Worm (Caenorhabditis elegans) whole organism, L2 larva: ENCODE results near the gene suex-2.

Source experiments
- C34F6.9 ChIP-seq: fragments of 150-350 bp; optimal IDR thresholded peaks from 2 replicates; lab custom pipeline; 2014; ENCODE audit warnings: missing biosample characterization, missing genetic modification characterization
- F13H6.1 ChIP-seq: sonication (generic microtip); optimal IDR thresholded peaks from 2 replicates; lab custom pipeline; 2016; ENCODE audit warnings: missing genetic modification characterization, missing compliant biosample characterization
- R02D3.7 ChIP-seq: fragments of 150-350 bp; optimal IDR thresholded peaks from 2 replicates; lab custom pipeline; 2014; ENCODE audit warnings: missing biosample characterization, missing genetic modification characterization
- Y55F3AM.14 ChIP-seq: fragments of 200-800 bp; sonication (Bioruptor generic); optimal IDR thresholded peaks from 2 replicates; lab custom pipeline; 2018; ENCODE audit warnings: mild to moderate bottlenecking, missing genetic modification characterization, missing compliant biosample characterization
- ZK546.5 ChIP-seq: sonication (generic microtip); optimal IDR thresholded peaks from 2 replicates; lab custom pipeline; 2017; ENCODE audit warnings: missing biosample characterization, missing genetic modification characterization
- alr-1 ChIP-seq: fragments of 150-350 bp; optimal IDR thresholded peaks from 2 replicates; lab custom pipeline; 2014; ENCODE audit warnings: missing biosample characterization, missing genetic modification characterization
- aly-2 ChIP-seq: fragments of 150-350 bp; optimal IDR thresholded peaks from 2 replicates; lab custom pipeline; 2014; ENCODE audit warnings: missing biosample characterization, missing genetic modification characterization
- ama-1 ChIP-seq: fragments of 150-350 bp; optimal IDR thresholded peaks from 2 replicates; lab custom pipeline; 2018; ENCODE audit warnings: inconsistent platforms
- blmp-1 ChIP-seq: sonication (generic microtip); optimal IDR thresholded peaks from 2 replicates; lab custom pipeline; 2017; ENCODE audit warnings: missing genetic modification characterization, mild to moderate bottlenecking, missing compliant biosample characterization, antibody characterized with exemption, moderate library complexity; ENCODE audit not compliant: insufficient read depth
- ceh-82 ChIP-seq: fragments of 150-350 bp; optimal IDR thresholded peaks from 2 replicates; lab custom pipeline; 2014; ENCODE audit warnings: missing biosample characterization, missing genetic modification characterization
- crh-2 ChIP-seq: sonication (generic microtip); optimal IDR thresholded peaks from 2 replicates; lab custom pipeline; 2017; ENCODE audit warnings: missing biosample characterization, missing genetic modification characterization
- dmd-4 ChIP-seq: sonication (generic microtip); optimal IDR thresholded peaks from 2 replicates; lab custom pipeline; 2017; ENCODE audit warnings: missing biosample characterization, missing genetic modification characterization
- egl-27 ChIP-seq: sonication (generic microtip); optimal IDR thresholded peaks from 3 replicates; lab custom pipeline; 2017; ENCODE audit warnings: missing biosample characterization, missing genetic modification reagents, missing genetic modification characterization
- elt-1 ChIP-seq: fragments of 150-350 bp; optimal IDR thresholded peaks from 2 replicates; lab custom pipeline; 2014; ENCODE audit warnings: missing biosample characterization, missing genetic modification characterization
- elt-3 ChIP-seq: sonication (generic microtip); optimal IDR thresholded peaks from 2 replicates; lab custom pipeline; 2017; ENCODE audit warnings: missing biosample characterization, missing genetic modification characterization
- fos-1 ChIP-seq: fragments of 150-350 bp; optimal IDR thresholded peaks from 2 replicates; lab custom pipeline; 2014; ENCODE audit warnings: missing biosample characterization, missing genetic modification characterization
- gmeb-1 ChIP-seq: fragments of 150-350 bp; optimal IDR thresholded peaks from 2 replicates; lab custom pipeline; 2014; ENCODE audit warnings: missing biosample characterization, missing genetic modification characterization
- lin-11 ChIP-seq: fragments of 150-350 bp; sonication (generic microtip); optimal IDR thresholded peaks from 2 replicates; lab custom pipeline; 2014; ENCODE audit warnings: missing biosample characterization, missing genetic modification characterization, inconsistent platforms, mixed read lengths
- lin-13 ChIP-seq: fragments of 150-350 bp; optimal IDR thresholded peaks from 2 replicates; lab custom pipeline; 2014; ENCODE audit warnings: missing biosample characterization, missing genetic modification reagents, missing genetic modification characterization
- lsy-2 ChIP-seq, 2 experiments: fragments of 150-350 bp in 1 of 2; sonication (generic microtip) in 1 of 2; optimal IDR thresholded peaks; 2 replicates each; lab custom pipeline; 2014 to 2017; ENCODE audit warnings: missing biosample characterization in 2 of 2, missing genetic modification characterization in 2 of 2
- mab-5 ChIP-seq: fragments of 150-350 bp; optimal IDR thresholded peaks from 2 replicates; lab custom pipeline; 2014; ENCODE audit warnings: missing biosample characterization, missing genetic modification characterization
- mbf-1 ChIP-seq: sonication (generic microtip); optimal IDR thresholded peaks from 2 replicates; lab custom pipeline; 2017; ENCODE audit warnings: missing biosample characterization, missing genetic modification characterization
- mdl-1 ChIP-seq, 2 experiments: fragments of 150-350 bp in 1 of 2; sonication (generic microtip) in 1 of 2; optimal IDR thresholded peaks; 2 replicates each; lab custom pipeline; 2017; ENCODE audit warnings: missing biosample characterization in 2 of 2, missing genetic modification characterization in 2 of 2
- nhr-10 ChIP-seq: sonication (generic microtip); optimal IDR thresholded peaks from 2 replicates; lab custom pipeline; 2017; ENCODE audit warnings: missing biosample characterization, missing genetic modification characterization
- nhr-12 ChIP-seq: fragments of 150-350 bp; optimal IDR thresholded peaks from 2 replicates; lab custom pipeline; 2014; ENCODE audit warnings: missing biosample characterization, missing genetic modification characterization
- nhr-129 ChIP-seq: fragments of 150-350 bp; optimal IDR thresholded peaks from 2 replicates; lab custom pipeline; 2014; ENCODE audit warnings: missing biosample characterization, missing genetic modification characterization
- nhr-21 ChIP-seq: fragments of 150-350 bp; optimal IDR thresholded peaks from 2 replicates; lab custom pipeline; 2014; ENCODE audit warnings: missing biosample characterization, missing genetic modification characterization
- nhr-23 ChIP-seq: fragments of 150-350 bp; optimal IDR thresholded peaks from 2 replicates; lab custom pipeline; 2014; ENCODE audit warnings: missing biosample characterization, missing genetic modification reagents, missing genetic modification characterization
- nhr-25 ChIP-seq: fragments of 150-350 bp; sonication (generic microtip); optimal IDR thresholded peaks from 3 replicates; lab custom pipeline; 2014; ENCODE audit warnings: missing biosample characterization, missing genetic modification characterization
- peb-1 ChIP-seq: fragments of 150-350 bp; optimal IDR thresholded peaks from 2 replicates; lab custom pipeline; 2014; ENCODE audit warnings: missing biosample characterization, missing genetic modification characterization
- skn-1 ChIP-seq: sonication (generic microtip); optimal IDR thresholded peaks from 2 replicates; lab custom pipeline; 2017; ENCODE audit warnings: missing biosample characterization, missing genetic modification characterization
- sma-3 ChIP-seq: sonication (generic microtip); optimal IDR thresholded peaks from 2 replicates; lab custom pipeline; 2016; ENCODE audit warnings: missing genetic modification reagents, missing genetic modification characterization, missing compliant biosample characterization
- sma-9 ChIP-seq, 2 experiments: fragments of 150-350 bp in 1 of 2; sonication (generic microtip) in 1 of 2; optimal IDR thresholded peaks; 2 replicates each; lab custom pipeline; 2014 to 2016; ENCODE audit warnings: missing genetic modification characterization in 2 of 2, mild to moderate bottlenecking in 1 of 2, missing biosample characterization in 1 of 2, missing compliant biosample characterization in 1 of 2, missing genetic modification reagents in 1 of 2, moderate library complexity in 1 of 2
- unc-39 ChIP-seq: fragments of 150-350 bp; optimal IDR thresholded peaks from 2 replicates; lab custom pipeline; 2014; ENCODE audit warnings: missing biosample characterization, missing genetic modification characterization
- unc-55 ChIP-seq: fragments of 150-350 bp; sonication (generic microtip); optimal IDR thresholded peaks from 3 replicates; lab custom pipeline; 2014; ENCODE audit warnings: missing biosample characterization, missing genetic modification reagents, missing genetic modification characterization
- unc-62 ChIP-seq: fragments of 150-350 bp; optimal IDR thresholded peaks from 2 replicates; lab custom pipeline; 2014; ENCODE audit warnings: missing biosample characterization, missing genetic modification reagents, missing genetic modification characterization
- ztf-1 ChIP-seq: fragments of 200-800 bp; sonication (Bioruptor generic); conservative IDR thresholded peaks from 2 replicates; pipeline ENCODE4 v1.3.6; 2022; ENCODE audit warnings: missing genetic modification characterization, missing compliant biosample characterization
- ztf-11 ChIP-seq: sonication (generic microtip); optimal IDR thresholded peaks from 2 replicates; lab custom pipeline; 2017; ENCODE audit warnings: missing biosample characterization, missing genetic modification characterization
- ztf-4 ChIP-seq: fragments of 150-350 bp; optimal IDR thresholded peaks from 2 replicates; lab custom pipeline; 2014; ENCODE audit warnings: missing biosample characterization, missing genetic modification characterization

The suex-2 gene

ce11 chrIV:8967990-8968389 lies at the start of gene suex-2:
suex-2 (plus strand) TSS chrIV:8968290.
- TF ChIP-seq lin-13 (GFP tag; lab: Kevin White, UChicago) (no peak), ama-1 (lab: Kevin White, UChicago) (no peak)

DNA sequence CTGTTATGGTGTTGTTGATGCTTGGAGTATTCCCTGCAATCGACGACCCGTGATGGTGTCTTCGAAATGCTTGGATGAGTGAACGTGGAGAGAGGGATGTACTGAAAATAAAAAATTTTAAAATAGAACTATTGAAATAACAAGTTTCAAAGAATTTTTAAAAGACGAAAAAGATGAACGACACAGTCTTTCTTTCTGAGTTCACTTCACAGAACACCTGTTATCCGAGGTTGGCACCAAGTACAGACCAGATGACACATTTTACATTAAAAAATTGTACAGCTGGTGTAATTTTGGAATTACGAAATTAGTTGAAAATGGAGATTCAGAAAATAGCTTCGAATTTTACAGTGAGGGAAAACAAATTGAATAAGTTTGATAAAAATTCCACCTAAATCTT lies 49.3 kb upstream of the suex-2 start, which contains the start of gene rap-1:
Gene rap-1 (minus strand): TSS at position 101 of the 400 bp plus-strand sequence.
- no peak for TF ChIP-seq sma-3
- TF ChIP-seq blmp-1 (tag; lab: Kevin White, UChicago): no peak
- TF ChIP-seq C34F6.9 (tag; lab: Kevin White, UChicago): no peak
- TF ChIP-seq ceh-82 (tag; lab: Kevin White, UChicago): no peak
- no peak for TF ChIP-seq egl-27 (tag; lab: Kevin White, UChicago)
- TF ChIP-seq unc-62 (GFP tag; lab: Kevin White, UChicago): no peak
- TF ChIP-seq peb-1 (tag; lab: Kevin White, UChicago): no peak
- TF ChIP-seq unc-55 (GFP tag; lab: Kevin White, UChicago): no peak
- no peak for TF ChIP-seq mab-5
- TF ChIP-seq ztf-11 (tag; lab: Kevin White, UChicago): no peak
- TF ChIP-seq, all 48 proteins: peak for 0

DNA sequence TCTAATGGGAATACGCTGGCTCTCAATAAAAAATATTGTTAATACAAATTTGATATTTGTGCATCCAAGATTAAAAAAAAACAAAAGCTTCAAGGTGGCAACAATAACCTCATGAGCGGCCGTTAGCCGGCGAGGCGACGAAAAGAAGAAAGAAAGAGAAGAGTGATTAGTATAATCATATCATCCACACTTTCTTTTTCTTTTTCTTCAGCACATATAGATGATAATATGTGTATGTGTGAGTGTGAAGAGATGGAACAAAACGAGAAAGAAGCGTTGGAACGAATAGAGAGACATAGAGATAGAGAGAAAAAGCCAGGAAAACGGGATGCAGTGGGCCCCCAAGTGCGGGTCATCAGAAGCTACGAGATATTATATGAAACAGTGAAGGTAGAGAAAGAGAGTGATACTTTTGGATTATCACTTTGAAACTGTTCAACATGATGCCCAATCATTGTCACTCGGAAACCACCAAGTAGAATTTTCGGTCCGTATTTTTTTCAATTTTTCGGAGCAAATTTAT lies 47.7 kb upstream of the suex-2 start:
- TF ChIP-seq nhr-12 (no peak), sma-9 (GFP tag; optimal IDR thresholded peaks at IDR 0.05; lab: Kevin White, UChicago) (peak; percentile 28), sma-9 (tag; optimal IDR thresholded peaks at IDR 0.05; lab: Kevin White, UChicago) (no peak), aly-2 (tag; lab: Kevin White, UChicago) (no peak), ceh-82 (tag; lab: Kevin White, UChicago) (no peak), nhr-10 (tag; lab: Kevin White, UChicago) (no peak), Y55F3AM.14 (GFP tag; lab: Kevin White, UChicago) (no peak), nhr-23 (tag; lab: Kevin White, UChicago) (no peak), lin-13 (GFP tag; lab: Kevin White, UChicago) (peak; percentile 29), F13H6.1 (tag; lab: Kevin White, UChicago) (peak; percentile 38), unc-39 (tag; lab: Kevin White, UChicago) (no peak), egl-27 (tag; lab: Kevin White, UChicago) (no peak), blmp-1 (tag; lab: Kevin White, UChicago) (no peak), gmeb-1 (no peak), unc-62 (GFP tag; lab: Kevin White, UChicago) (no peak), fos-1 (tag; lab: Kevin White, UChicago) (peak; percentile 12), nhr-25 (tag; lab: Kevin White, UChicago) (no peak), unc-55 (GFP tag; lab: Kevin White, UChicago) (peak; percentile 6), nhr-21 (tag; lab: Kevin White, UChicago) (peak; percentile 13), lsy-2 (tag; optimal IDR thresholded peaks at IDR 0.05; lab: Kevin White, UChicago) (peak in 1 of 2 experiments; percentile 49), crh-2 (peak; percentile 4), ZK546.5 (tag; lab: Kevin White, UChicago) (no peak), C34F6.9 (tag; lab: Kevin White, UChicago) (peak; percentile 28), peb-1 (tag; lab: Kevin White, UChicago) (no peak), ztf-11 (tag; lab: Kevin White, UChicago) (no peak)
- TF ChIP-seq, all 48 proteins: peak for 9

ce11 chrIV:8921166-8921565 lies 46.9 kb upstream of the suex-2 start:
- no peak for TF ChIP-seq ztf-1
- no peak for TF ChIP-seq alr-1 (tag; lab: Kevin White, UChicago)
- TF ChIP-seq nhr-10 (tag; lab: Kevin White, UChicago): no peak
- peak; percentile 35 for TF ChIP-seq C34F6.9 (tag; lab: Kevin White, UChicago)
- TF ChIP-seq sma-9 (GFP tag; optimal IDR thresholded peaks at IDR 0.05; lab: Kevin White, UChicago): peak; percentile 0
- TF ChIP-seq sma-9 (tag; optimal IDR thresholded peaks at IDR 0.05; lab: Kevin White, UChicago): no peak
- no peak for TF ChIP-seq elt-1 (tag; lab: Kevin White, UChicago)
- peak; percentile 14 for TF ChIP-seq fos-1 (tag; lab: Kevin White, UChicago)
- no peak for TF ChIP-seq lsy-2 (tag; optimal IDR thresholded peaks at IDR 0.05; lab: Kevin White, UChicago)
- no peak for TF ChIP-seq mbf-1
- TF ChIP-seq R02D3.7: no peak

DNA sequence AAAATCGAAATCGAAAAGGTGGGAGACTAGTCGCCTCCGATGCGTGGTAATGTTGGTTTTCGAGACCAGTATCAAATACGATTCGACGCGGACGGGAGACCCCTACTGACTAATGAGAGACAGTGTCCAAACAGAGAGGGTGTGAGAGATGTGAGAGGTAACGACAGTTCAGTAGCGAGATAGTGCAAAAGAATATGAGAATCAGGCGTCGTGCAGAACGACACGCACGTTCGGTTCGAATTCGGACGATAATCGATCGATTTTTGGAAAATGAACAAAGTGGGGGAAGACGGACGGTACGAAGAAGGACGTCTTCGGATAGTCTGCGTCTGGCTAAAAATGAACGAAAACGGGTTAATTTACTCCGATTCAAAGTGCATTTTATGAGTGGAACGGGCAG lies 46.1 kb upstream of the suex-2 start, which contains the start of gene D1046.16:
Gene D1046.16 (plus strand): TSS at position 195 of the 400 bp plus-strand sequence.
- TF ChIP-seq lsy-2 (tag; optimal IDR thresholded peaks at IDR 0.05; lab: Kevin White, UChicago) (peak in 1 of 2 experiments; percentile 0), ama-1 (lab: Kevin White, UChicago) (no peak), mab-5 (no peak), sma-3 (peak; percentile 44), egl-27 (tag; lab: Kevin White, UChicago) (peak; percentile 7), mdl-1 (tag; optimal IDR thresholded peaks at IDR 0.05; lab: Kevin White, UChicago) (no peak), crh-2 (peak; percentile 41), nhr-25 (tag; lab: Kevin White, UChicago) (peak; percentile 65), ztf-4 (tag; lab: Kevin White, UChicago) (no peak), lin-11 (no peak), skn-1 (tag; lab: Kevin White, UChicago) (no peak), fos-1 (tag; lab: Kevin White, UChicago) (peak; percentile 56), gmeb-1 (no peak), dmd-4 (tag; lab: Kevin White, UChicago) (no peak), elt-3 (tag; lab: Kevin White, UChicago) (no peak), F13H6.1 (tag; lab: Kevin White, UChicago) (peak; percentile 55), blmp-1 (tag; lab: Kevin White, UChicago) (peak; percentile 43), nhr-129 (tag; lab: Kevin White, UChicago) (peak; percentile 70)
